Fruit fly (Drosophila melanogaster): ENCODE results near the gene Npc1a.

Npc1a gene

DNA sequence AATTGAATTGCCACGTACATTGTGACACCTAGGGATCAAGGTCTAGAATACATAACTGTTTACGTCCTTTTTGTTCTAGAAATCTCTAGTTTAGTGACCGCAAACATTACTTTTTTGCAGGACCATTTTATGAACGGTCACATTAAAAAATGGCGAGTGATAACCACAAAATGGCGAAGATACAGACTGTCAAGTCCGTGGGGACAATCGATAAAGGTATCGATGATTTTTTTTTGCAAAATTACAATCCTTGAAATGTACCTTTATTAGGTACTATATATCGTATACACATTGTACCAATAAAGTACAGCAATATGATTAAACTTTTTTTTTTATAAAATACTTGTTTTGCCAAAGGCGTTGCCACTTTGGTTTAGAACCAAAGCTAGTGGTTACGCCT is 9.4 kb upstream of the Npc1a start (continued):
- TF ChIP-seq al (GFP tag; IDR thresholded peaks at IDR 0.05), result no peak
- no peak for TF ChIP-seq nmo (GFP tag; optimal IDR thresholded peaks at IDR 0.05)
- TF ChIP-seq emc (GFP tag; optimal IDR thresholded peaks at IDR 0.05), result no peak
- no peak for TF ChIP-seq croc (GFP tag; conservative IDR thresholded peaks at IDR 0.05)
- TF ChIP-seq Deaf1 (tag; optimal IDR thresholded peaks at IDR 0.05), result no peak
- no peak for TF ChIP-seq slbo (GFP tag; IDR thresholded peaks at IDR 0.05)
- no peak for TF ChIP-seq stc (GFP tag; IDR thresholded peaks at IDR 0.05)
- TF ChIP-seq CTCF (GFP tag; optimal IDR thresholded peaks at IDR 0.05), result no peak
- no peak for TF ChIP-seq CG4820 (GFP tag; optimal IDR thresholded peaks at IDR 0.05)
- no peak for TF ChIP-seq HLH3B (GFP tag; IDR thresholded peaks at IDR 0.05)
- peak; percentile 36; the same call in 2 of the 3 replicates for TF ChIP-seq row (GFP tag; IDR thresholded peaks at IDR 0.05)
- TF ChIP-seq wek (GFP tag; optimal IDR thresholded peaks at IDR 0.05), result no peak
- no peak for TF ChIP-seq NK7.1 (GFP tag; optimal IDR thresholded peaks at IDR 0.05)
- no peak for TF ChIP-seq Hr39 (optimal IDR thresholded peaks at IDR 0.05)
- no peak for TF ChIP-seq sug (tag; optimal IDR thresholded peaks at IDR 0.05)
- TF ChIP-seq CG7357 (GFP tag; IDR thresholded peaks at IDR 0.05), result no peak
- no peak for TF ChIP-seq lab (GFP tag; optimal IDR thresholded peaks at IDR 0.05)
- TF ChIP-seq CG9797 (GFP tag; optimal IDR thresholded peaks at IDR 0.05), result peak; percentile 28
- TF ChIP-seq CG9876 (GFP tag; optimal IDR thresholded peaks at IDR 0.05), result no peak
- TF ChIP-seq CG17802 (tag; optimal IDR thresholded peaks at IDR 0.05), result no peak
- no peak for TF ChIP-seq CG17186 (GFP tag; optimal IDR thresholded peaks at IDR 0.05)
- TF ChIP-seq Hsf (GFP tag; optimal IDR thresholded peaks at IDR 0.05), result no peak
- no peak for TF ChIP-seq crp (GFP tag; optimal IDR thresholded peaks at IDR 0.05)
- no peak for TF ChIP-seq ssp (GFP tag; IDR thresholded peaks at IDR 0.05)
- no peak for TF ChIP-seq trem (tag; optimal IDR thresholded peaks at IDR 0.05)
- peak; percentile 64 for TF ChIP-seq Scr (GFP tag; IDR thresholded peaks at IDR 0.05; ENCODE audit: partially characterized antibody)
- no peak for TF ChIP-seq CG13894 (tag; optimal IDR thresholded peaks at IDR 0.05)
- no peak for TF ChIP-seq CG18011 (GFP tag; optimal IDR thresholded peaks at IDR 0.05)
- peak; percentile 60; the same call in 2 of the 3 replicates for TF ChIP-seq CG6791 (GFP tag; IDR thresholded peaks at IDR 0.05; ENCODE audit: partially characterized antibody)
- no peak for TF ChIP-seq CG4707 (GFP tag; optimal IDR thresholded peaks at IDR 0.05)
- no peak for TF ChIP-seq CG2120 (GFP tag; optimal IDR thresholded peaks at IDR 0.05)
- no peak for TF ChIP-seq br (optimal IDR thresholded peaks at IDR 0.05)
- no peak for TF ChIP-seq CG9727 (GFP tag; optimal IDR thresholded peaks at IDR 0.05)
- TF ChIP-seq CG11085 (GFP tag; IDR thresholded peaks at IDR 0.05), result no peak
- no peak for TF ChIP-seq CG10979 (tag; optimal IDR thresholded peaks at IDR 0.05)
- TF ChIP-seq sna (GFP tag; IDR thresholded peaks at IDR 0.05; ENCODE audit: partially characterized antibody), result 0 out of 2 replicates have a peak, but pooled peaks have one; percentile 50
- no peak for TF ChIP-seq HmgD (GFP tag; optimal IDR thresholded peaks at IDR 0.05)
- no peak for TF ChIP-seq CG2202 (tag; optimal IDR thresholded peaks at IDR 0.05)
- TF ChIP-seq CG31388 (GFP tag; optimal IDR thresholded peaks at IDR 0.05), result no peak
- 0 out of 3 replicates have a peak, but pooled peaks have one; percentile 10 for TF ChIP-seq CG17361 (GFP tag; IDR thresholded peaks at IDR 0.05)
- no peak for TF ChIP-seq dimm (GFP tag; IDR thresholded peaks at IDR 0.05)
- no peak for TF ChIP-seq Spps (tag; optimal IDR thresholded peaks at IDR 0.05)
- TF ChIP-seq stwl (tag; optimal IDR thresholded peaks at IDR 0.05), result peak; percentile 11
- no peak for TF ChIP-seq CG6272 (GFP tag; IDR thresholded peaks at IDR 0.05)
- TF ChIP-seq Hr3 (GFP tag; optimal IDR thresholded peaks at IDR 0.05), result no peak
- TF ChIP-seq CG14860 (GFP tag; IDR thresholded peaks at IDR 0.05; ENCODE audit: partially characterized antibody), result 0 out of 3 replicates have a peak, but pooled peaks have one; percentile 35
- no peak for TF ChIP-seq CG12659 (GFP tag; optimal IDR thresholded peaks at IDR 0.05)
- no peak for TF ChIP-seq CG18619 (GFP tag; optimal IDR thresholded peaks at IDR 0.05)
- no peak for TF ChIP-seq Optix (GFP tag; IDR thresholded peaks at IDR 0.05)
- no peak for TF ChIP-seq ttk (GFP tag; IDR thresholded peaks at IDR 0.05)
- TF ChIP-seq seq (GFP tag; IDR thresholded peaks at IDR 0.05), result peak; percentile 25; the same call in 1 of the 2 replicates
- no peak for TF ChIP-seq Nf-YC (tag; optimal IDR thresholded peaks at IDR 0.05)
- TF ChIP-seq Myb (GFP tag; optimal IDR thresholded peaks at IDR 0.05), result no peak
